Worm (Caenorhabditis elegans) whole organism, midembryonic: Measurements from ENCODE around the gene mrps-25.

Experiments
- T22C8.4 ChIP-seq: fragments of 200-800 bp; sonication (Bioruptor generic); IDR thresholded peaks from 2 replicates; pipeline ENCODE4 v1.3.6; 2022; ENCODE audit warnings: missing genetic modification characterization, missing compliant biosample characterization
- flt-1 ChIP-seq: fragments of 200-800 bp; sonication (Bioruptor generic); IDR thresholded peaks from 2 replicates; pipeline ENCODE4 v1.3.6; 2022; ENCODE audit warnings: missing genetic modification characterization, missing compliant biosample characterization
- klf-2 ChIP-seq: fragments of 200-800 bp; sonication (Bioruptor generic); conservative IDR thresholded peaks from 2 replicates; pipeline ENCODE4 v1.3.6; 2022; ENCODE audit warnings: missing genetic modification reagents, missing genetic modification characterization, missing compliant biosample characterization
- med-1 ChIP-seq: sonication (generic microtip); optimal IDR thresholded peaks from 2 replicates; lab custom pipeline; 2017; ENCODE audit warnings: missing genetic modification characterization, mild to moderate bottlenecking, missing compliant biosample characterization, antibody characterized with exemption, missing genetic modification reagents; ENCODE audit not compliant: insufficient read depth
- ref-1 ChIP-seq: fragments of 200-800 bp; sonication (Bioruptor generic); conservative IDR thresholded peaks from 2 replicates; pipeline ENCODE4 v1.3.6; 2022; ENCODE audit warnings: missing genetic modification reagents, missing genetic modification characterization, missing compliant biosample characterization
- tab-1 ChIP-seq: fragments of 200-800 bp; sonication (Bioruptor generic); IDR thresholded peaks from 2 replicates; pipeline ENCODE4 v1.3.6; 2022; ENCODE audit warnings: missing genetic modification characterization, missing compliant biosample characterization
- ztf-23 ChIP-seq: fragments of 200-800 bp; sonication (Bioruptor generic); IDR thresholded peaks from 2 replicates; pipeline ENCODE4 v1.3.6; 2022; ENCODE audit warnings: missing genetic modification reagents, missing genetic modification characterization, missing compliant biosample characterization
- ztf-29 ChIP-seq: fragments of 200-800 bp; sonication (Bioruptor generic); IDR thresholded peaks from 2 replicates; pipeline ENCODE4 v1.3.6; 2022; ENCODE audit warnings: missing genetic modification reagents, missing genetic modification characterization, missing compliant biosample characterization

DNA sequence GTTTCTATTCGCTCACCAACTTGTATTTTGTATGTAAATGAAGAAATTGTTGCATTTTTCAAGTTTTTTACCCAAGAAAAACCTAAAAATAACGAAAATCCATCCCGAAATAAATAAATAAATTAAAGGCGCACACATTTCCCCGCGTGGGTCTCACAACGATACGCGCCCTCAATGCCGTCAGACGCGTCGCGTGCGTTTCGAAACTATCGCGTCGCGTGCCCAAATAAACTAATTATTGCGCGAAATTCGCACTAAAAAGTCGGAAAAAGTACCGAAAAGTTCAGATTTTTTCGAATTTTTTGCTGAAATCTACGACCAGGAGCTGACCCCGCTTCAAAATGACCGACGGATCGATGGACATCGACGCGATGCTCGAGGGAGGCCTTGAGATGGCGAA lies 44.2 kb upstream of the mrps-25 start, which contains the start of gene rbm-39:
- TF ChIP-seq ztf-23 (GFP tag; lab: Robert Waterston, UW) (peak; percentile 63; the same call in 1 of the 2 replicates), tab-1 (GFP tag; lab: Robert Waterston, UW) (no peak), ztf-29 (no peak), klf-2 (GFP tag; lab: Robert Waterston, UW) (no peak), med-1 (no peak), ref-1 (GFP tag; lab: Robert Waterston, UW) (no peak), T22C8.4 (GFP tag; lab: Robert Waterston, UW) (no peak), flt-1 (GFP tag; lab: Robert Waterston, UW) (no peak)
